Fruit fly (Drosophila melanogaster): ENCODE data around the gene Cyp4d2.

The Cyp4d2 gene

DNA sequence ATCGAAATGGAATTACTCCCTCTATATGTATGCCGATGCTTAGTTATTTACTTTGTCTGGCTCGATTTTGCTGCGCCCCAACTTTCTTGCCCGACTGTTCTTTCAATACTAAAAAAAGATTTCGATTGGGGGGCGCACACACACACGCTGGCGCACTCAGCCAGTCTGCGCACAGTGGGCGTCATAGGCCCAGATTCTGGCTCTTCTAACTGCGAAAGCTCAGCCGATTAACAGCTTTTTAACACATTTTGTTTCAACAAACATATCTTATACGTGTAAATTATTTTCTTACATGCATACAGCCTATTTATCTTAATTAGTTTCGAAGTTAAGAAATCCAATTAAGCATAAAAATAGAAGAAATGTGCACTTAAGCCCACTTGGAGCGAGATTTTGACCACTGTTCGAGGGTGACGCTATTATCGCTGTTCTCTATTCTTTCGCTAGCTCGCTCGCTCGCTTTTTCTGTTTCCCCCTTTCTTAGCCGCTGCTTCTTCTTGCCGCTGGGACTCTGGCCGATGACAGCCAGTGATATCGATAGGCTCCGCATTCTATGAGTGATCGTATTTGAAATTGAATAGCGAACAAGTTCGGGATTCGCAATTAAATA is 46.5 kb downstream of the Cyp4d2 start, which contains the start of gene Vinc (continued):
- TF ChIP-seq NC2α (GFP tag; optimal IDR thresholded peaks at IDR 0.05) (peak; percentile 29), Sox102F (GFP tag; optimal IDR thresholded peaks at IDR 0.05) (no peak), CG8765 (GFP tag; IDR thresholded peaks at IDR 0.05) (peak; percentile 50; the same call in 1 of the 2 replicates), CG10959 (GFP tag; IDR thresholded peaks at IDR 0.05) (peak; percentile 62), CG2875 (GFP tag; optimal IDR thresholded peaks at IDR 0.05) (peak; percentile 26), CG13894 (tag; optimal IDR thresholded peaks at IDR 0.05) (peak; percentile 93), CG30431 (GFP tag; optimal IDR thresholded peaks at IDR 0.05) (peak; percentile 74), Bteb2 (GFP tag; optimal IDR thresholded peaks at IDR 0.05) (peak; percentile 66), az2 (GFP tag; optimal IDR thresholded peaks at IDR 0.05) (peak; percentile 62), CG3838 (GFP tag; optimal IDR thresholded peaks at IDR 0.05) (no peak), cwo (GFP tag; optimal IDR thresholded peaks at IDR 0.05) (peak; percentile 91), kni (GFP tag; optimal IDR thresholded peaks at IDR 0.05) (peak; percentile 90), lola (GFP tag; optimal IDR thresholded peaks at IDR 0.05) (peak in 1 of 3 experiments; percentile 65), D19A (tag; optimal IDR thresholded peaks at IDR 0.05) (peak; percentile 85), exex (tag; optimal IDR thresholded peaks at IDR 0.05) (peak; percentile 83), fd3F (GFP tag; optimal IDR thresholded peaks at IDR 0.05) (peak; percentile 72), Antp (GFP tag; optimal IDR thresholded peaks at IDR 0.05) (peak; percentile 91), CG15269 (tag; optimal IDR thresholded peaks at IDR 0.05) (peak; percentile 86), fd64A (GFP tag; optimal IDR thresholded peaks at IDR 0.05) (peak; percentile 69), mld (GFP tag; IDR thresholded peaks at IDR 0.05; ENCODE audit: partially characterized antibody) (no peak), B-H1 (GFP tag; IDR thresholded peaks at IDR 0.05) (peak; percentile 68), CG43689 (GFP tag; IDR thresholded peaks at IDR 0.05) (no peak), pho (GFP tag; optimal IDR thresholded peaks at IDR 0.05) (peak; percentile 49), Hsf (GFP tag; optimal IDR thresholded peaks at IDR 0.05) (peak; percentile 57), Stat92E (GFP tag; optimal IDR thresholded peaks at IDR 0.05) (peak in 1 of 3 experiments; percentile 42), Hmx (GFP tag; optimal IDR thresholded peaks at IDR 0.05) (peak; percentile 76), croc (GFP tag; conservative IDR thresholded peaks at IDR 0.05) (peak; percentile 75), TFAM (GFP tag; optimal IDR thresholded peaks at IDR 0.05) (peak; percentile 8), sc (optimal IDR thresholded peaks at IDR 0.05) (no peak), sc (GFP tag; optimal IDR thresholded peaks at IDR 0.05) (peak; percentile 59), CG7928 (GFP tag; optimal IDR thresholded peaks at IDR 0.05) (peak; percentile 63), ftz-f1 (GFP tag; optimal IDR thresholded peaks at IDR 0.05) (peak; percentile 79), corto (GFP tag; optimal IDR thresholded peaks at IDR 0.05) (no peak), prd (optimal IDR thresholded peaks at IDR 0.05) (no peak), prd (GFP tag; IDR thresholded peaks at IDR 0.05) (peak; percentile 79), CG3065 (GFP tag; optimal IDR thresholded peaks at IDR 0.05) (no peak), CkIIα-i1 (GFP tag; IDR thresholded peaks at IDR 0.05) (0 out of 2 replicates have a peak, but pooled peaks have one; percentile 46), CG8089 (GFP tag; optimal IDR thresholded peaks at IDR 0.05) (peak; percentile 47), bigmax (GFP tag; optimal IDR thresholded peaks at IDR 0.05) (no peak), fru (optimal IDR thresholded peaks at IDR 0.05) (no peak), CG34376 (GFP tag; optimal IDR thresholded peaks at IDR 0.05) (peak; percentile 96), her (GFP tag; optimal IDR thresholded peaks at IDR 0.05) (peak; percentile 80), sug (tag; optimal IDR thresholded peaks at IDR 0.05) (peak; percentile 98), sens (GFP tag) (peak; percentile 98), wdn (GFP tag; IDR thresholded peaks at IDR 0.05) (peak; percentile 69; the same call in 1 of the 2 replicates), CG7786 (GFP tag; optimal IDR thresholded peaks at IDR 0.05) (peak; percentile 80), Tbp (GFP tag; optimal IDR thresholded peaks at IDR 0.05) (no peak), NFAT (GFP tag; IDR thresholded peaks at IDR 0.05) (peak; percentile 80), CG3407 (GFP tag; optimal IDR thresholded peaks at IDR 0.05) (peak; percentile 5), Fer1 (GFP tag; optimal IDR thresholded peaks at IDR 0.05) (peak; percentile 97), CG8944 (GFP tag; optimal IDR thresholded peaks at IDR 0.05) (peak; percentile 57)

Measured in whole organism, embryonic.